Worm (Caenorhabditis elegans): ENCODE measurements around the gene col-84.
A peak's percentile ranks its signal among the peaks of the same experiment; 100 is the strongest.

Gene col-84

DNA sequence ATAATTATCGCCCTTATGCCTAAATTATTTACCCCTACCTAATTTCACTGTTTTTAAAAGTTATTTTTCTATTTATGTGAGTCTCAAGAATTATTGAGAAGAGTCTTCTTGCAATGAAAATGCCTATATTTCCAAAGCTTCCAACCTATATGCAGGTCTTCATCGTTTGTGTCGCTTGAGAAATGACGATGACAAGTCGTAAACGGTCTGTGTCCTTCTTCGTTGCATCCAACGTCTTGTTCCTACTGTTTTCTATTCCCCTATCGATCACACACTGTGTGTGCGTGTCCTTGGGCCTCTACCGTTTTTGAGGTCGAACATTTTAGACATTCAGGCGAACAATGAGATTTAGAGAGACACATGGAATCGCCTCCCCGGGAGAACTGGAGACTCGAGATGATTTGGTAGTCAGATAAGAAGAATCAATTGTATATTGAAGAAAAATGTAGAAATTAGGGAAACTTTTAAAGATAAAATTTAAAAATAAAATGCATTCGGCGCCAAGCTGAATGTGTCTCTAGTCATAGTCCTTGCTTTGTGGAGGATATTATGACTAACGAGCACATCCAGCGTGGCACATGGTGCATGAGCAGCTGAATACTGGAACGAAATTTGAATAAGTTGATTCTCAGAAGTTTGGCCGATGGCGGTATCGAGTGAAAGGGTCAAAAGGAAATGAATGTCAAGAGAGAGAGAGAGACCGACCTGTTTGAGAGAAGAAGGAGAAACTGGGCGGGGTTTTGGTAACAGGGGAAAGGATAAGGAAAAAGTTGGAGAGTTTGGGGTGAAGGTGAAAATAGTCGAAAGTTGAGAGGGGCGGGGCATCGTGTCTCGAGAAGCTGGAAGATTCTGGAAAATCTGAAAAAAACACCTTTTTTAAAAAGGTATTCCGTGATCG, 12.4 kb downstream of the col-84 start (continued):
- TF ChIP-seq nhr-102 (tag; optimal IDR thresholded peaks at IDR 0.05) (no peak), madf-9 (GFP tag; conservative IDR thresholded peaks at IDR 0.05) (no peak), fkh-10 (GFP tag; optimal IDR thresholded peaks at IDR 0.05) (no peak), tra-1 (GFP tag; IDR thresholded peaks at IDR 0.05) (0 out of 2 replicates have a peak, but pooled peaks have one; percentile 12), zfp-3 (GFP tag; conservative IDR thresholded peaks at IDR 0.05) (no peak), ceh-32 (tag; optimal IDR thresholded peaks at IDR 0.05; ENCODE audit: poor library complexity) (no peak), mep-1 (tag; optimal IDR thresholded peaks at IDR 0.05) (no peak), aly-2 (tag; optimal IDR thresholded peaks at IDR 0.05) (peak; percentile 98), attf-4 (tag; optimal IDR thresholded peaks at IDR 0.05) (no peak), F26F4.8 (GFP tag; conservative IDR thresholded peaks at IDR 0.05) (no peak), D1046.2 (GFP tag; IDR thresholded peaks at IDR 0.05) (peak; percentile 59; the same call in 1 of the 2 replicates), ctbp-1 (GFP tag; IDR thresholded peaks at IDR 0.05) (no peak), nhr-10 (tag; optimal IDR thresholded peaks at IDR 0.05) (no peak), ZK337.2 (GFP tag; IDR thresholded peaks at IDR 0.05) (no peak), ceh-82 (tag; optimal IDR thresholded peaks at IDR 0.05) (no peak), lin-29 (GFP tag; IDR thresholded peaks at IDR 0.05) (no peak), nhr-111 (GFP tag; optimal IDR thresholded peaks at IDR 0.05) (no peak), daf-16 (GFP tag; optimal IDR thresholded peaks at IDR 0.05) (peak in 1 of 2 experiments; percentile 19), daf-16 (tag; optimal IDR thresholded peaks at IDR 0.05) (no peak), set-16 (GFP tag; IDR thresholded peaks at IDR 0.05) (no peak), lin-38 (GFP tag; IDR thresholded peaks at IDR 0.05) (peak; percentile 75), daf-12 (tag; optimal IDR thresholded peaks at IDR 0.05) (no peak), cey-2 (tag; optimal IDR thresholded peaks at IDR 0.05; ENCODE audit: borderline replicate concordance, insufficient read depth) (no peak), pqm-1 (tag; optimal IDR thresholded peaks at IDR 0.05) (no peak), lsy-2 (tag; optimal IDR thresholded peaks at IDR 0.05) (peak; percentile 13 to 20), Y48G9A.11 (GFP tag; IDR thresholded peaks at IDR 0.05) (peak; percentile 36; the same call in 1 of the 2 replicates), F10B5.3 (tag; optimal IDR thresholded peaks at IDR 0.05) (no peak), unc-130 (GFP tag; optimal IDR thresholded peaks at IDR 0.05) (peak; percentile 34), rbr-2 (tag; optimal IDR thresholded peaks at IDR 0.05) (no peak), nhr-48 (tag; optimal IDR thresholded peaks at IDR 0.05) (peak; percentile 12), fos-1 (tag; optimal IDR thresholded peaks at IDR 0.05) (no peak), lin-13 (GFP tag; optimal IDR thresholded peaks at IDR 0.05) (no peak), ces-1 (GFP tag; optimal IDR thresholded peaks at IDR 0.05) (no peak), dmd-9 (GFP tag; IDR thresholded peaks at IDR 0.05) (no peak), zip-11 (GFP tag; IDR thresholded peaks at IDR 0.05) (0 out of 2 replicates have a peak, but pooled peaks have one; percentile 26), skn-1 (tag; optimal IDR thresholded peaks at IDR 0.05) (no peak), daf-8 (GFP tag; IDR thresholded peaks at IDR 0.05) (no peak), ztf-11 (tag; optimal IDR thresholded peaks at IDR 0.05) (no peak), mdl-1 (tag; optimal IDR thresholded peaks at IDR 0.05) (no peak), nhr-25 (tag; optimal IDR thresholded peaks at IDR 0.05; ENCODE audit: borderline replicate concordance, insufficient read depth) (no peak), vab-7 (GFP tag; IDR thresholded peaks at IDR 0.05) (no peak), dve-1 (tag; optimal IDR thresholded peaks at IDR 0.05; ENCODE audit: insufficient read depth) (no peak), ZK546.5 (tag; optimal IDR thresholded peaks at IDR 0.05) (no peak), madf-5 (GFP tag; IDR thresholded peaks at IDR 0.05) (peak in 1 of 2 experiments; percentile 70; a peak in 1 of 4 replicates), T20F7.1 (GFP tag; optimal IDR thresholded peaks at IDR 0.05) (no peak), ceh-62 (tag; optimal IDR thresholded peaks at IDR 0.05) (no peak), nhr-28 (tag; optimal IDR thresholded peaks at IDR 0.05) (no peak), daf-19 (GFP tag; conservative IDR thresholded peaks at IDR 0.05) (no peak), hmg-1.1 (GFP tag; IDR thresholded peaks at IDR 0.05) (no peak)

All from whole organism, L4 larva.